Worm (Caenorhabditis elegans) whole organism, L1 larva: Measurements from ENCODE around the gene B0001.5.

ENCODE experiments used
- C04F5.9 ChIP-seq: sonication (generic microtip); optimal IDR thresholded peaks from 2 replicates; lab custom pipeline; 2016; ENCODE audit warnings: missing genetic modification characterization, missing compliant biosample characterization
- C16A3.4 ChIP-seq: fragments of 150-350 bp; optimal IDR thresholded peaks from 2 replicates; lab custom pipeline; 2014; ENCODE audit warnings: missing biosample characterization, missing genetic modification characterization
- F16B12.6 ChIP-seq: fragments of 150-350 bp; optimal IDR thresholded peaks from 2 replicates; lab custom pipeline; 2014; ENCODE audit warnings: missing biosample characterization, missing genetic modification characterization
- aha-1 ChIP-seq: fragments of 150-350 bp; optimal IDR thresholded peaks from 2 replicates; lab custom pipeline; 2014; ENCODE audit warnings: missing biosample characterization, missing genetic modification characterization
- alr-1 ChIP-seq: fragments of 200-800 bp; sonication (Bioruptor generic); optimal IDR thresholded peaks from 2 replicates; lab custom pipeline; 2018; ENCODE audit warnings: borderline replicate concordance, mild to moderate bottlenecking, missing genetic modification characterization, missing compliant biosample characterization
- ama-1 ChIP-seq: fragments of 150-350 bp; optimal IDR thresholded peaks from 2 replicates; lab custom pipeline; 2014
- blmp-1 ChIP-seq: fragments of 150-350 bp; optimal IDR thresholded peaks from 2 replicates; lab custom pipeline; 2014; ENCODE audit warnings: missing biosample characterization, missing genetic modification characterization
- ceh-63 ChIP-seq: fragments of 200-800 bp; sonication (Bioruptor generic); optimal IDR thresholded peaks from 2 replicates; lab custom pipeline; 2018; ENCODE audit warnings: mild to moderate bottlenecking, missing genetic modification characterization, missing compliant biosample characterization
- ceh-82 ChIP-seq, 3 experiments: fragments of 150-350 bp in 1 of 3; sonication (generic microtip) in 2 of 3; optimal IDR thresholded peaks; 2 replicates each; lab custom pipeline; 2014 to 2017; ENCODE audit warnings: missing biosample characterization in 3 of 3, missing genetic modification characterization in 3 of 3
- ceh-88 ChIP-seq: fragments of 200-800 bp; sonication (Bioruptor generic); IDR thresholded peaks from 2 replicates; pipeline ENCODE4 v1.3.6; 2022; ENCODE audit warnings: missing genetic modification characterization, missing compliant biosample characterization
- dpl-1 ChIP-seq, 3 experiments: fragments of 150-350 bp in 2 of 3; sonication (generic microtip) in 1 of 3; optimal IDR thresholded peaks; 2 replicates each; lab custom pipeline; 2014 to 2017; ENCODE audit warnings: missing biosample characterization in 3 of 3, missing genetic modification characterization in 3 of 3, missing genetic modification reagents in 3 of 3
- efl-1 ChIP-seq, 4 experiments: fragments of 150-350 bp; optimal IDR thresholded peaks in 3 of 4; peaks in 1 of 4; 1 replicate in 1 of 4; 2 replicates in 3 of 4; lab custom pipeline; 2014; ENCODE audit warnings: missing biosample characterization in 2 of 4, missing genetic modification characterization in 2 of 4, missing genetic modification reagents in 2 of 4
- efl-3 ChIP-seq: fragments of 200-800 bp; sonication (Bioruptor generic); optimal IDR thresholded peaks from 2 replicates; lab custom pipeline; 2018; ENCODE audit warnings: mild to moderate bottlenecking, missing genetic modification characterization, missing compliant biosample characterization
- egl-13 ChIP-seq: sonication (generic microtip); optimal IDR thresholded peaks from 2 replicates; lab custom pipeline; 2016; ENCODE audit warnings: missing genotype, missing genetic modification reagents, missing genetic modification characterization, missing compliant biosample characterization
- fkh-4 ChIP-seq: sonication (generic microtip); optimal IDR thresholded peaks from 2 replicates; lab custom pipeline; 2016; ENCODE audit warnings: missing compliant biosample characterization, missing genetic modification characterization, borderline replicate concordance
- grh-1 ChIP-seq: fragments of 200-800 bp; sonication (Bioruptor generic); IDR thresholded peaks from 2 replicates; pipeline ENCODE4 v1.3.6; 2022; ENCODE audit warnings: missing genetic modification reagents, missing genetic modification characterization, missing compliant biosample characterization
- hlh-17 ChIP-seq: fragments of 200-800 bp; sonication (Bioruptor generic); optimal IDR thresholded peaks from 2 replicates; lab custom pipeline; 2018; ENCODE audit warnings: missing genetic modification characterization, mild to moderate bottlenecking, missing compliant biosample characterization, moderate library complexity, borderline replicate concordance
- hlh-4 ChIP-seq: sonication (generic microtip); optimal IDR thresholded peaks from 2 replicates; lab custom pipeline; 2016; ENCODE audit warnings: mild to moderate bottlenecking, missing genetic modification characterization, missing compliant biosample characterization
- irx-1 ChIP-seq: sonication (generic microtip); optimal IDR thresholded peaks from 2 replicates; lab custom pipeline; 2016; ENCODE audit warnings: missing genetic modification characterization, missing compliant biosample characterization
- isw-1 ChIP-seq: fragments of 200-800 bp; sonication (Bioruptor generic); IDR thresholded peaks from 2 replicates; pipeline ENCODE4 v1.3.6; 2022; ENCODE audit warnings: missing genetic modification characterization, missing compliant biosample characterization
- lin-13 ChIP-seq: fragments of 150-350 bp; optimal IDR thresholded peaks from 2 replicates; lab custom pipeline; 2014; ENCODE audit warnings: missing biosample characterization, missing genetic modification reagents, missing genetic modification characterization
- lin-15B ChIP-seq: fragments of 150-350 bp; sonication (generic microtip); optimal IDR thresholded peaks from 3 replicates; lab custom pipeline; 2014; ENCODE audit warnings: missing biosample characterization, missing genetic modification characterization
- lin-35 ChIP-seq, 2 experiments: fragments of 150-350 bp; optimal IDR thresholded peaks; 2 replicates each; lab custom pipeline; 2014; ENCODE audit warnings: missing biosample characterization in 2 of 2, missing genetic modification characterization in 2 of 2, missing genetic modification reagents in 2 of 2
- lir-3 ChIP-seq: sonication (generic microtip); optimal IDR thresholded peaks from 2 replicates; lab custom pipeline; 2016; ENCODE audit warnings: mild to moderate bottlenecking, missing genetic modification characterization, moderate library complexity, missing compliant biosample characterization; ENCODE audit not compliant: poor library complexity
- lsy-2 ChIP-seq, 2 experiments: fragments of 150-350 bp; optimal IDR thresholded peaks; 2 replicates each; lab custom pipeline; 2014; ENCODE audit warnings: missing biosample characterization in 2 of 2, missing genetic modification characterization in 2 of 2
- mef-2 ChIP-seq: fragments of 150-350 bp; optimal IDR thresholded peaks from 2 replicates; lab custom pipeline; 2014; ENCODE audit warnings: missing biosample characterization, missing genetic modification characterization
- mep-1 ChIP-seq: fragments of 150-350 bp; optimal IDR thresholded peaks from 2 replicates; lab custom pipeline; 2014; ENCODE audit warnings: missing biosample characterization, missing genetic modification characterization
- nhr-11 ChIP-seq: fragments of 150-350 bp; optimal IDR thresholded peaks from 2 replicates; lab custom pipeline; 2014; ENCODE audit warnings: missing biosample characterization, missing genetic modification characterization
- nhr-12 ChIP-seq: sonication (generic microtip); optimal IDR thresholded peaks from 2 replicates; lab custom pipeline; 2017; ENCODE audit warnings: missing biosample characterization, missing genetic modification characterization
- nhr-47 ChIP-seq: sonication (generic microtip); optimal IDR thresholded peaks from 2 replicates; lab custom pipeline; 2016; ENCODE audit warnings: mild to moderate bottlenecking, missing genetic modification characterization, moderate library complexity, missing compliant biosample characterization
- nhr-71 ChIP-seq: sonication (generic microtip); optimal IDR thresholded peaks from 2 replicates; lab custom pipeline; 2016; ENCODE audit warnings: mild to moderate bottlenecking, missing genetic modification characterization, moderate library complexity, missing compliant biosample characterization
- nhr-76 ChIP-seq: sonication (generic microtip); optimal IDR thresholded peaks from 2 replicates; lab custom pipeline; 2017; ENCODE audit warnings: missing biosample characterization, missing genetic modification characterization
- nhr-77 ChIP-seq: fragments of 150-350 bp; optimal IDR thresholded peaks from 2 replicates; lab custom pipeline; 2014; ENCODE audit warnings: missing biosample characterization, missing genetic modification characterization
- nhr-85 ChIP-seq: sonication (generic microtip); peaks from one replicate; lab custom pipeline; 2016; ENCODE audit warnings: missing genetic modification characterization, inconsistent platforms, missing compliant biosample characterization
- rnt-1 ChIP-seq: sonication (generic microtip); optimal IDR thresholded peaks from 2 replicates; lab custom pipeline; 2016; ENCODE audit warnings: mild to moderate bottlenecking, missing genetic modification characterization, moderate library complexity, missing compliant biosample characterization
- skn-1 ChIP-seq: fragments of 150-350 bp; optimal IDR thresholded peaks from 2 replicates; lab custom pipeline; 2014; ENCODE audit warnings: missing biosample characterization, missing genetic modification characterization
- snpc-4 ChIP-seq: fragments of 150-350 bp; optimal IDR thresholded peaks from 2 replicates; lab custom pipeline; 2014; ENCODE audit warnings: missing biosample characterization, missing genetic modification characterization
- snu-23 ChIP-seq: sonication (generic microtip); optimal IDR thresholded peaks from 2 replicates; lab custom pipeline; 2016; ENCODE audit warnings: missing genetic modification characterization, missing compliant biosample characterization
- tbx-2 ChIP-seq: sonication (generic microtip); optimal IDR thresholded peaks from 2 replicates; lab custom pipeline; 2016; ENCODE audit warnings: missing genetic modification characterization, missing compliant biosample characterization
- unc-130 ChIP-seq: fragments of 150-350 bp; optimal IDR thresholded peaks from 2 replicates; lab custom pipeline; 2017; ENCODE audit warnings: missing biosample characterization, missing genetic modification characterization, inconsistent platforms
- unc-30 ChIP-seq: sonication (generic microtip); optimal IDR thresholded peaks from 2 replicates; lab custom pipeline; 2017; ENCODE audit warnings: missing biosample characterization, missing genetic modification characterization
- unc-86 ChIP-seq: sonication (generic microtip); optimal IDR thresholded peaks from 2 replicates; lab custom pipeline; 2016; ENCODE audit warnings: missing genetic modification characterization, missing compliant biosample characterization
- zag-1 ChIP-seq: fragments of 150-350 bp; optimal IDR thresholded peaks from 2 replicates; lab custom pipeline; 2014; ENCODE audit warnings: missing biosample characterization, missing genetic modification characterization

Gene B0001.5

DNA sequence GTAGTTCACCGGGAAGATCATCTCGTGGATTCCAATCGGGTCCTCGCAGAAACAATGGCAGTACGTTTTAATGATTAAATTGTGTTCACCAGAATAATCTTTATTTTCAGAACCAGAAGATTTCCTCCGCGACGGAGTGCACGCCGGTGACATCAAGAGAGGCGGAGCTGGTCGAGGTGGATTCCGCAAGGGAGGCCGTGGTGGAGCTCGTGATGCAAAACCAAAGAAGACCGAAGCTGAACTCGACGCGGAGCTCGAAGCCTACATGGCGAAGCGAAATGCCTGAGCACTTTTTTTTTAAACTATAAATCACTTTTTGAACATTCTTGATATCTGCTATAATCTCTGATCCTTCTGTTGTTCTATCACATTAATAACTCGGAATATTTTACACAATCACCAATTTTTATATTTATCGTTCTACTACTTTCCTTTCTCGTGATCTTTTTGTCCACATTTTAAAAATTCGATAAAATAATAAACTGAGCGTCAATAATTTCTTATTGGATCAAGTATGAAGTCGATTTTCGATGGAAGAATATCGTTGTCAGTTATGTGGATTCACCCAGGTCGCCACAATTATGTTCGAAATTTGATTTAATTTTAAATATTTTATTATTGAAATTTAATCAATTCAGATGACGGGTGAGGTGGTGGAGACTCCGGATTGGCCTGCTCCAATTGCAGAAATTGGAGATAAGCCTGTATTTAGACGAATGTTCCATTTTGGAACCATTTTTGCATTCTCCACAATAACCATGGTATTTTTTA is 18.6 kb downstream of the B0001.5 start, which contains the start of gene dhhc-6:
Gene dhhc-6, plus strand, starts transcription at position 639 of the 771 bp plus-strand sequence.
- TF ChIP-seq efl-3 (GFP tag; lab: Kevin White, UChicago) (no peak), mef-2 (tag; lab: Kevin White, UChicago) (no peak), lir-3 (tag; lab: Kevin White, UChicago) (no peak), efl-1 (optimal IDR thresholded peaks at IDR 0.05; lab: Kevin White, UChicago) (no peak), efl-1 (GFP tag; optimal IDR thresholded peaks at IDR 0.05 in 1 of 2; lab: Kevin White, UChicago) (no peak), unc-30 (tag; lab: Kevin White, UChicago) (no peak), grh-1 (GFP tag; lab: Robert Waterston, UW) (no peak), aha-1 (tag; lab: Kevin White, UChicago) (no peak), hlh-17 (GFP tag; lab: Kevin White, UChicago) (no peak), nhr-77 (tag; lab: Kevin White, UChicago) (no peak), tbx-2 (tag; lab: Kevin White, UChicago) (no peak), ceh-63 (GFP tag; lab: Kevin White, UChicago) (no peak), isw-1 (no peak), nhr-85 (tag; lab: Kevin White, UChicago) (no peak), lin-15B (tag; lab: Kevin White, UChicago) (no peak), zag-1 (tag; lab: Kevin White, UChicago) (no peak), unc-86 (tag; lab: Kevin White, UChicago) (no peak)

DNA sequence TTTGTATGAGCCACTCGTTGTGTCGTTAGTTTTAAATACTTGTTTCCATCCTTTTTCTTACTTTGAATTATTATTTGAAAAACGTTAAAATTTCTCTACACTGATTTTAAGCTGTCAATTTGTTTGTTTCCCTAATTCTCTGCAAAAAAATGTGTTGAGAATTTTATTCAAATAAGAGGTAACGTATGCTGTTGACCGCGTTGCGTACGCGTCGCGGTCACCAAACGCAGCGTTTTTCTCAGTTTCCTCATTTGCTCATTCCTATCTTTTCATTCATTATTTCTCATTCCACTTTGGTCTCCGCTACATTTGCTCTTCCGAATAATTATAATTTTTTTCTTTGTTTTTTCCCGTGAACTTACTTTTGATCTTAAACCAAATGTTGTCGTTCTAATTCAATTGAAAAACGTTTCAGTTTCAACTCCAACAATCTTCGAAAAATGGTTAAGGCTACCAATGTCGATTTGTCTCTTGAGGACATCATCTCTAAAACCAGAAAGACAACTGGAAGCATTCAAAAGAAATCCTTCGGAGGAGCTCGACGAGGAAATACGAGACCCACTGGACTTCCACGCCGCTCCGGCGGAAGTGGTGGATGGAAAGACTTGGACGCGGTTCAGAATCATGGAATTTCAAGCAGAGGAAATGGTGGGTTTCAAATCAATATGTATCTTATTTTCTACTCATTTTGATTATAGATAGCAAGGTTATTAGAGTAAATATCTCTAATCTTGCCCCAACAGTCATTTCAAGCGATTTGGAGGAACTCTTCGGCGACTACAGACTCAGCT is 20.1 kb downstream of the B0001.5 start, which contains the start of gene aly-3:
Gene aly-3, plus strand, starts transcription at position 409 of the 791 bp plus-strand sequence.
- TF ChIP-seq hlh-4 (tag; lab: Kevin White, UChicago) (no peak), snpc-4 (tag; lab: Kevin White, UChicago) (no peak), mep-1 (tag; lab: Kevin White, UChicago) (peak; percentile 13), ama-1 (lab: Kevin White, UChicago) (peak; percentile 21), ceh-82 (tag; optimal IDR thresholded peaks at IDR 0.05; lab: Kevin White, UChicago) (peak in 1 of 3 experiments; percentile 29), efl-1 (optimal IDR thresholded peaks at IDR 0.05; lab: Kevin White, UChicago) (peak in 1 of 2 experiments; percentile 7), efl-1 (GFP tag; optimal IDR thresholded peaks at IDR 0.05 in 1 of 2; lab: Kevin White, UChicago) (peak in 1 of 2 experiments; percentile 35), lin-15B (tag; lab: Kevin White, UChicago) (peak; percentile 6), rnt-1 (tag; lab: Kevin White, UChicago) (no peak), fkh-4 (tag; lab: Kevin White, UChicago) (no peak), snu-23 (peak; percentile 22), nhr-47 (tag; lab: Kevin White, UChicago) (peak; percentile 8), C04F5.9 (no peak), lsy-2 (tag; optimal IDR thresholded peaks at IDR 0.05; lab: Kevin White, UChicago) (peak; percentile 8 to 54), blmp-1 (tag; lab: Kevin White, UChicago) (peak; percentile 19), lin-35 (GFP tag; optimal IDR thresholded peaks at IDR 0.05; lab: Kevin White, UChicago) (peak; percentile 21 to 54)
- TF ChIP-seq, all 84 proteins: peak for 10

DNA sequence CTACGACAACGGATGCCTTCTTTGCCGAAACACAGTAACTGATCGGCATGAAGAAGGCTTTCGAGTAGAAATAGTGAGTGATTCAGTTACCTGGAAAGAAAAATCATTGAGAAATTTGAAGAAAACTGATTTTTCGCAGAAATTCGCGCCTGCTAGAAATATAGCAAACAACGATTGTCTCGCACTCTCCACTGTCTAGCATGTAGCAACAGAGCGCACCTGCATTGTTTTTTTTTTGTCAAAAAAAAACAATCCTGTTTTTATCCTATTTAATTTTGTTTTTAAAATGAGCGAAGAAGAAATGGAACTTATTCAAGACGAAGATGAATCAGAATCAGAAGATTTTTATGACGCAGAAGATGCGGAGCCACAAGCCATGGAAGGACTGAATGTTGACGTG is 22.1 kb downstream of the B0001.5 start, which contains the start of the genes ddb-1 and M18.6:
Gene ddb-1, minus strand, starts transcription at position 90 of the 400 bp plus-strand sequence.
Gene M18.6, plus strand, starts transcription at position 235 of the 400 bp plus-strand sequence.
- TF ChIP-seq egl-13 (tag; lab: Kevin White, UChicago) (no peak), irx-1 (tag; lab: Kevin White, UChicago) (no peak), ceh-82 (tag; optimal IDR thresholded peaks at IDR 0.05; lab: Kevin White, UChicago) (peak in 2 of 3 experiments; percentile 28 to 38), nhr-71 (tag; lab: Kevin White, UChicago) (peak; percentile 24), aha-1 (tag; lab: Kevin White, UChicago) (no peak), mep-1 (tag; lab: Kevin White, UChicago) (peak; percentile 65), unc-130 (no peak), lin-15B (tag; lab: Kevin White, UChicago) (peak; percentile 16), alr-1 (tag; lab: Kevin White, UChicago) (no peak), lin-13 (GFP tag; lab: Kevin White, UChicago) (peak; percentile 2), snu-23 (peak; percentile 20), dpl-1 (GFP tag; optimal IDR thresholded peaks at IDR 0.05; lab: Kevin White, UChicago) (peak in 2 of 3 experiments; percentile 33 to 57), nhr-11 (tag; lab: Kevin White, UChicago) (no peak), lin-35 (GFP tag; optimal IDR thresholded peaks at IDR 0.05; lab: Kevin White, UChicago) (peak; percentile 47 to 69), F16B12.6 (peak; percentile 2), skn-1 (tag; lab: Kevin White, UChicago) (peak; percentile 16), nhr-12 (tag; lab: Kevin White, UChicago) (no peak), efl-1 (optimal IDR thresholded peaks at IDR 0.05; lab: Kevin White, UChicago) (peak; percentile 36 to 54), efl-1 (GFP tag; optimal IDR thresholded peaks at IDR 0.05 in 1 of 2; lab: Kevin White, UChicago) (peak; percentile 56 to 92), ceh-88 (GFP tag; lab: Robert Waterston, UW) (no peak), mef-2 (tag; lab: Kevin White, UChicago) (no peak), lsy-2 (tag; optimal IDR thresholded peaks at IDR 0.05; lab: Kevin White, UChicago) (peak in 1 of 2 experiments; percentile 69), blmp-1 (tag; lab: Kevin White, UChicago) (peak; percentile 53), nhr-76 (tag; lab: Kevin White, UChicago) (no peak), C16A3.4 (tag; lab: Kevin White, UChicago) (peak; percentile 51)
